Worm (Caenorhabditis elegans) whole organism, L1 larva: Measurements from ENCODE around the gene B0478.3.

ENCODE experiments used
- nhr-19 ChIP-seq: fragments of 200-800 bp; sonication (Bioruptor generic); conservative IDR thresholded peaks from 2 replicates; pipeline ENCODE4 v1.3.6; 2022; ENCODE audit warnings: missing genetic modification characterization, missing compliant biosample characterization
- nhr-47 ChIP-seq: sonication (generic microtip); optimal IDR thresholded peaks from 2 replicates; lab custom pipeline; 2016; ENCODE audit warnings: mild to moderate bottlenecking, missing genetic modification characterization, moderate library complexity, missing compliant biosample characterization
- nhr-85 ChIP-seq: sonication (generic microtip); peaks from one replicate; lab custom pipeline; 2016; ENCODE audit warnings: missing genetic modification characterization, inconsistent platforms, missing compliant biosample characterization
- snpc-4 ChIP-seq: fragments of 150-350 bp; optimal IDR thresholded peaks from 2 replicates; lab custom pipeline; 2014; ENCODE audit warnings: missing biosample characterization, missing genetic modification characterization

B0478.3 gene

DNA sequence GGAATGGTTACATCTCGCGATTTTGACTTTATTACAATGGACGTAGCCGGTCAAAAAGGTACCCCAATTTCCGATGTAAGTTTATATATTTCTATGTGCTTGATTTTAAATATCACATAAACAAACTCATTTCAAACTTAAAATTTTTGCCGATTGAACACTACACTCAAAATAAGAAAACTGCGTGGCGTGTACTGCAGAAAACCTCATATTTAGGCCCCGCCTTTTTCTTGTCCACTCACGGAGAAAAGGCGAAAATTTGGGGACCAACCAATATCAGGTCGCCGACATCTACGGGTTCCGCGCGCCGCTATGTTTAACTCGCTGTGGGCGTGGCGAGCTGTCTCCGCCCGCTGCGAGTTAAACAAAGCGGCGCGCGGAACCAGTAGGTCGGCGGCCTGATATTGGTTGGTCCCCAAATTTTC lies 50.2 kb downstream of the B0478.3 start:
- TF ChIP-seq snpc-4 (tag; lab: Kevin White, UChicago) = peak; percentile 71
- TF ChIP-seq nhr-19 = peak; percentile 52
- peak; percentile 8 for TF ChIP-seq nhr-47 (tag; lab: Kevin White, UChicago)
- TF ChIP-seq nhr-85 (tag; lab: Kevin White, UChicago) = peak; percentile 8
